Fruit fly (Drosophila melanogaster) whole organism, wandering third instar larva: ENCODE data around the gene CG14435.

ENCODE experiments used
- OdsH ChIP-seq: fragments of 200-800 bp; sonication (Bioruptor generic); optimal IDR thresholded peaks from 2 replicates; lab custom pipeline; 2016; ENCODE audit warnings: missing biosample characterization, mild to moderate bottlenecking, missing genetic modification characterization
- Rel ChIP-seq, 2 experiments: fragments of 200-800 bp; sonication (Bioruptor generic) in 1 of 2; optimal IDR thresholded peaks; 2 replicates in 1 of 2; 3 replicates in 1 of 2; lab custom pipeline; 2016 to 2019; ENCODE audit warnings: mild to moderate bottlenecking in 2 of 2, missing biosample characterization in 2 of 2, missing genetic modification characterization in 2 of 2, moderate library complexity in 1 of 2
- Vsx2 ChIP-seq: fragments of 200-300, 225-300 bp; sonication (Bioruptor generic); optimal IDR thresholded peaks from 2 replicates; lab custom pipeline; 2018; ENCODE audit warnings: missing biosample characterization, missing genetic modification characterization; ENCODE audit not compliant: partially characterized antibody
- dl ChIP-seq, 2 experiments: fragments of 175-275, 200-275 bp in 1 of 2; fragments of 200-275 bp in 1 of 2; sonication (Bioruptor generic); optimal IDR thresholded peaks; lab custom pipeline; 2018; ENCODE audit warnings: mild to moderate bottlenecking in 2 of 2, missing biosample characterization in 2 of 2, missing genetic modification characterization in 2 of 2, moderate library complexity in 2 of 2; ENCODE audit not compliant: partially characterized antibody in 2 of 2, insufficient read depth in 1 of 2
- dmrt93B ChIP-seq: fragments of 200-800 bp; sonication (Bioruptor generic); optimal IDR thresholded peaks from 2 replicates; lab custom pipeline; 2018; ENCODE audit warnings: missing biosample characterization, mild to moderate bottlenecking, missing genetic modification characterization
- ey ChIP-seq: fragments of 200-800 bp; sonication (Bioruptor generic); optimal IDR thresholded peaks from 2 replicates; lab custom pipeline; 2016; ENCODE audit warnings: missing biosample characterization, missing genetic modification characterization
- foxo ChIP-seq, 2 experiments: fragments of 200-800 bp; sonication (Bioruptor generic); optimal IDR thresholded peaks; 2 replicates in 1 of 2; 3 replicates in 1 of 2; lab custom pipeline; 2016 to 2017; ENCODE audit warnings: missing biosample characterization in 2 of 2, missing genetic modification characterization in 2 of 2
- fru ChIP-seq: fragments of 200-800 bp; sonication (Bioruptor generic); optimal IDR thresholded peaks from 3 replicates; lab custom pipeline; 2016; ENCODE audit warnings: missing biosample characterization, mild to moderate bottlenecking, missing genetic modification characterization
- h ChIP-seq: fragments of 200-800 bp; sonication (Bioruptor generic); optimal IDR thresholded peaks from 3 replicates; lab custom pipeline; 2016; ENCODE audit warnings: missing biosample characterization, mild to moderate bottlenecking, missing genetic modification characterization
- pan ChIP-seq: fragments of >200 bp; optimal IDR thresholded peaks from 2 replicates; lab custom pipeline; 2017
- psq ChIP-seq: fragments of 200-800 bp; sonication (Bioruptor generic); optimal IDR thresholded peaks from 3 replicates; lab custom pipeline; 2017; ENCODE audit warnings: missing biosample characterization, mild to moderate bottlenecking, missing genetic modification characterization, moderate library complexity

- no peak for TF ChIP-seq dl (GFP tag; optimal IDR thresholded peaks at IDR 0.05; lab: Kevin White, UChicago; ENCODE audit: insufficient read depth in 1 of 2, partially characterized antibody in 2 of 2)
- TF ChIP-seq dmrt93B (GFP tag; lab: Kevin White, UChicago): no peak
- TF ChIP-seq psq (GFP tag; lab: Kevin White, UChicago): no peak
- no peak for TF ChIP-seq OdsH
- no peak for TF ChIP-seq foxo (GFP tag; optimal IDR thresholded peaks at IDR 0.05; lab: Kevin White, UChicago)
- TF ChIP-seq pan (lab: Kevin White, UChicago): no peak
- TF ChIP-seq Vsx2 (GFP tag; lab: Kevin White, UChicago): no peak
- TF ChIP-seq h (GFP tag; lab: Kevin White, UChicago): no peak
- TF ChIP-seq Rel (GFP tag; optimal IDR thresholded peaks at IDR 0.05; lab: Kevin White, UChicago): no peak
- TF ChIP-seq Rel (tag; optimal IDR thresholded peaks at IDR 0.05; lab: Kevin White, UChicago): no peak
- no peak for TF ChIP-seq ey (GFP tag; lab: Kevin White, UChicago)
- no peak for TF ChIP-seq fru (GFP tag; lab: Kevin White, UChicago)
Measured at dm6 chrX:6799261-6800022, 44.3 kb downstream of the CG14435 start.
